Fruit fly (Drosophila melanogaster) whole organism, embryonic: ENCODE results near the gene CG10621.
A peak's percentile ranks its signal among the peaks of the same experiment; 100 is the strongest.

Source experiments
- CG11504 ChIP-seq: fragments of 200-800 bp; sonication (Bioruptor generic); optimal IDR thresholded peaks from 3 replicates; lab custom pipeline; 2019; ENCODE audit warnings: missing biosample characterization, mild to moderate bottlenecking, missing genetic modification characterization, moderate library complexity
- CG11723 ChIP-seq: fragments of 200-800 bp; sonication (Bioruptor generic); optimal IDR thresholded peaks from 2 replicates; lab custom pipeline; 2017; ENCODE audit warnings: missing biosample characterization, mild to moderate bottlenecking, missing genetic modification characterization
- CG1529 ChIP-seq: fragments of 200-800 bp; sonication (Bioruptor generic); optimal IDR thresholded peaks from 3 replicates; lab custom pipeline; 2018; ENCODE audit warnings: missing biosample characterization, missing genetic modification characterization
- CG18476 ChIP-seq: fragments of 200-800 bp; sonication (Bioruptor generic); optimal IDR thresholded peaks from 2 replicates; lab custom pipeline; 2016; ENCODE audit warnings: missing biosample characterization, mild to moderate bottlenecking, missing genetic modification characterization
- CG2129 ChIP-seq: fragments of 200-800 bp; sonication (Bioruptor generic); IDR thresholded peaks from 2 replicates; pipeline ENCODE4 v1.3.6; 2022; ENCODE audit warnings: missing biosample characterization, missing genetic modification characterization; ENCODE audit not compliant: partially characterized antibody
- CG3838 ChIP-seq: fragments of 200-800 bp; sonication (Bioruptor generic); optimal IDR thresholded peaks from 3 replicates; lab custom pipeline; 2016; ENCODE audit warnings: missing biosample characterization, missing genetic modification characterization
- CG43689 ChIP-seq: fragments of 200-800 bp; sonication (Bioruptor generic); IDR thresholded peaks from 2 replicates; pipeline ENCODE4 v1.3.6; 2022; ENCODE audit warnings: missing biosample characterization, missing genetic modification characterization
- CG7745 ChIP-seq: fragments of 200-800 bp; sonication (Bioruptor generic); optimal IDR thresholded peaks from 2 replicates; lab custom pipeline; 2018; ENCODE audit warnings: missing biosample characterization, mild to moderate bottlenecking, missing genetic modification characterization, moderate library complexity
- CG7987 ChIP-seq: fragments of 200-800 bp; sonication (Bioruptor generic); optimal IDR thresholded peaks from 2 replicates; lab custom pipeline; 2018; ENCODE audit warnings: missing biosample characterization, mild to moderate bottlenecking, missing genetic modification characterization, moderate library complexity
- CG9727 ChIP-seq: fragments of 200-800 bp; sonication (Bioruptor generic); optimal IDR thresholded peaks from 3 replicates; lab custom pipeline; 2017; ENCODE audit warnings: missing biosample characterization, mild to moderate bottlenecking, missing genetic modification characterization
- D19B ChIP-seq: fragments of 200-800 bp; sonication (Bioruptor generic); optimal IDR thresholded peaks from 2 replicates; lab custom pipeline; 2017; ENCODE audit warnings: missing biosample characterization, mild to moderate bottlenecking, missing genetic modification characterization
- ERR ChIP-seq: fragments of 200-800 bp; sonication (Bioruptor generic); optimal IDR thresholded peaks from 2 replicates; lab custom pipeline; 2016; ENCODE audit warnings: missing biosample characterization, missing genetic modification characterization
- Fer2 ChIP-seq: fragments of 200-800 bp; sonication (Bioruptor generic); optimal IDR thresholded peaks from 2 replicates; lab custom pipeline; 2018; ENCODE audit warnings: missing biosample characterization, mild to moderate bottlenecking, missing genetic modification characterization, moderate library complexity
- HHEX ChIP-seq: fragments of 200-800 bp; sonication (Bioruptor generic); optimal IDR thresholded peaks from 3 replicates; lab custom pipeline; 2017; ENCODE audit warnings: missing biosample characterization, mild to moderate bottlenecking, missing genetic modification characterization, missing genetic modification reagents
- HLH4C ChIP-seq: fragments of 200-800 bp; sonication (Bioruptor generic); IDR thresholded peaks from 3 replicates; pipeline ENCODE4 v1.3.6; 2022; ENCODE audit warnings: missing biosample characterization, missing genetic modification characterization; ENCODE audit not compliant: partially characterized antibody
- Hey ChIP-seq: fragments of 200-800 bp; sonication (Bioruptor generic); optimal IDR thresholded peaks from 3 replicates; lab custom pipeline; 2018; ENCODE audit warnings: missing biosample characterization, mild to moderate bottlenecking, missing genetic modification characterization
- Kr ChIP-seq: fragments of 200-800 bp; sonication (Bioruptor generic); optimal IDR thresholded peaks from 2 replicates; lab custom pipeline; 2017; ENCODE audit warnings: missing biosample characterization, mild to moderate bottlenecking, missing genetic modification characterization
- Optix ChIP-seq: fragments of 200-800 bp; sonication (Bioruptor generic); IDR thresholded peaks from 3 replicates; pipeline ENCODE4 v1.3.6; 2022; ENCODE audit warnings: missing biosample characterization, missing genetic modification characterization
- abd-A ChIP-seq: fragments of 200-800 bp; sonication (Bioruptor generic); optimal IDR thresholded peaks from 3 replicates; lab custom pipeline; 2019; ENCODE audit warnings: missing biosample characterization, mild to moderate bottlenecking, missing genetic modification characterization, moderate library complexity
- ase ChIP-seq: fragments of 200-800 bp; sonication (Bioruptor generic); IDR thresholded peaks from 3 replicates; pipeline ENCODE4 v1.3.6; 2022; ENCODE audit warnings: missing biosample characterization, missing genetic modification characterization
- ash1 ChIP-seq: fragments of 200-800 bp; sonication (Bioruptor generic); optimal IDR thresholded peaks from 2 replicates; lab custom pipeline; 2018; ENCODE audit warnings: missing biosample characterization, mild to moderate bottlenecking, missing genetic modification characterization
- bigmax ChIP-seq: fragments of 200-800 bp; sonication (Bioruptor generic); optimal IDR thresholded peaks from 2 replicates; lab custom pipeline; 2018; ENCODE audit warnings: missing biosample characterization, mild to moderate bottlenecking, missing genetic modification characterization
- cg ChIP-seq: fragments of 200-800 bp; sonication (Bioruptor generic); optimal IDR thresholded peaks from 3 replicates; lab custom pipeline; 2019; ENCODE audit warnings: missing biosample characterization, mild to moderate bottlenecking, missing genetic modification characterization, moderate library complexity
- crol ChIP-seq: fragments of 200-800 bp; sonication (Bioruptor generic); IDR thresholded peaks from 2 replicates; pipeline ENCODE4 v1.3.6; 2022; ENCODE audit warnings: missing biosample characterization, missing genetic modification characterization
- crp ChIP-seq, 2 experiments: fragments of 200-800 bp; sonication (Bioruptor generic); optimal IDR thresholded peaks; 2 replicates in 1 of 2; 3 replicates in 1 of 2; lab custom pipeline; 2017; ENCODE audit warnings: missing biosample characterization in 2 of 2, missing genetic modification characterization in 2 of 2, mild to moderate bottlenecking in 1 of 2, moderate library complexity in 1 of 2
- ewg ChIP-seq: fragments of 200-800 bp; sonication (Bioruptor generic); optimal IDR thresholded peaks from 3 replicates; lab custom pipeline; 2017; ENCODE audit warnings: mild to moderate bottlenecking, missing biosample characterization, missing genetic modification reagents, missing genetic modification characterization
- hkb ChIP-seq, 2 experiments: fragments of 200-800 bp in 1 of 2; fragments of >200 bp in 1 of 2; sonication (Bioruptor generic) in 1 of 2; IDR thresholded peaks in 1 of 2; optimal IDR thresholded peaks in 1 of 2; 2 replicates each; pipeline versions ENCODE4 v1.3.6 to Lab custom; 2017 to 2022; ENCODE audit warnings: missing biosample characterization in 1 of 2, missing genetic modification characterization in 1 of 2
- kni ChIP-seq: fragments of 200-800 bp; sonication (Bioruptor generic); optimal IDR thresholded peaks from 3 replicates; lab custom pipeline; 2017; ENCODE audit warnings: mild to moderate bottlenecking, missing biosample characterization, missing genetic modification reagents, missing genetic modification characterization
- mam ChIP-seq: fragments of 200-800 bp; sonication (Bioruptor generic); optimal IDR thresholded peaks from 3 replicates; lab custom pipeline; 2016; ENCODE audit warnings: missing biosample characterization, missing genetic modification characterization
- peb ChIP-seq: fragments of 200-800 bp; sonication (Bioruptor generic); IDR thresholded peaks from 2 replicates; pipeline ENCODE4 v1.3.6; 2022; ENCODE audit warnings: missing biosample characterization, missing genetic modification characterization
- pros ChIP-seq: fragments of 200-800 bp; sonication (Bioruptor generic); optimal IDR thresholded peaks from 3 replicates; lab custom pipeline; 2019; ENCODE audit warnings: missing biosample characterization, mild to moderate bottlenecking, missing genetic modification characterization, moderate library complexity
- sens ChIP-seq: fragments of 200-800 bp; sonication (Bioruptor generic); peaks from one replicate; lab custom pipeline; 2016; ENCODE audit warnings: missing biosample characterization, missing genetic modification characterization
- sens-2 ChIP-seq: fragments of 200-800 bp; sonication (Bioruptor generic); IDR thresholded peaks from 2 replicates; pipeline ENCODE4 v1.3.6; 2022; ENCODE audit warnings: missing biosample characterization, missing genetic modification characterization
- sqz ChIP-seq: fragments of 200-800 bp; sonication (Bioruptor generic); optimal IDR thresholded peaks from 3 replicates; lab custom pipeline; 2018; ENCODE audit warnings: missing biosample characterization, mild to moderate bottlenecking, missing genetic modification characterization
- tap ChIP-seq: fragments of 200-800 bp; optimal IDR thresholded peaks from 3 replicates; lab custom pipeline; 2019; ENCODE audit warnings: missing biosample characterization, mild to moderate bottlenecking, missing genetic modification characterization, moderate library complexity
- tll ChIP-seq, 2 experiments: fragments of 200-800 bp in 1 of 2; fragments of >200 bp in 1 of 2; sonication (Bioruptor generic) in 1 of 2; optimal IDR thresholded peaks; 2 replicates each; lab custom pipeline; 2017 to 2019; ENCODE audit warnings: missing biosample characterization in 2 of 2, missing genetic modification characterization in 2 of 2, mild to moderate bottlenecking in 1 of 2, moderate library complexity in 1 of 2
- tup ChIP-seq: fragments of 200-800 bp; sonication (Bioruptor generic); optimal IDR thresholded peaks from 2 replicates; lab custom pipeline; 2016; ENCODE audit warnings: missing biosample characterization, mild to moderate bottlenecking, missing genetic modification characterization, moderate library complexity

CG10621 gene

dm6 chr2L:18925956-18926355 is 28.3 kb downstream of the CG10621 start (continued):
- peak in 1 of 2 experiments; percentile 64 for TF ChIP-seq tll (GFP tag; optimal IDR thresholded peaks at IDR 0.05; lab: Kevin White, UChicago)

- no peak for TF ChIP-seq CG9727 (GFP tag; lab: Kevin White, UChicago)
- TF ChIP-seq tap = peak; percentile 78
- peak; percentile 45; the same call in 1 of the 2 replicates for TF ChIP-seq crol
- TF ChIP-seq Hey (tag; lab: Kevin White, UChicago) = peak; percentile 70
- TF ChIP-seq mam = no peak
- no peak for TF ChIP-seq ash1 (GFP tag; lab: Kevin White, UChicago)
Observed at dm6 chr2L:18925387-18925786, 28.8 kb downstream of the CG10621 start.

- no peak for TF ChIP-seq CG43689
- TF ChIP-seq sqz (GFP tag; lab: Kevin White, UChicago) = peak; percentile 33
- TF ChIP-seq abd-A (tag; lab: Kevin White, UChicago) = no peak
- no peak for TF ChIP-seq Fer2 (tag; lab: Kevin White, UChicago)
- TF ChIP-seq ase = no peak
- TF ChIP-seq crp (GFP tag; optimal IDR thresholded peaks at IDR 0.05; lab: Kevin White, UChicago) = no peak
- TF ChIP-seq CG1529 (GFP tag; lab: Kevin White, UChicago) = no peak
- no peak for TF ChIP-seq Hey (tag; lab: Kevin White, UChicago)
- no peak for TF ChIP-seq cg (GFP tag; lab: Kevin White, UChicago)
- peak; percentile 51 for TF ChIP-seq Kr
- no peak for TF ChIP-seq CG7987 (GFP tag; lab: Kevin White, UChicago)
- peak; percentile 32 for TF ChIP-seq ewg (GFP tag; lab: Kevin White, UChicago)
- TF ChIP-seq HHEX = no peak
- no peak for TF ChIP-seq Optix (GFP tag; lab: Robert Waterston, UW)
- TF ChIP-seq bigmax (GFP tag; lab: Kevin White, UChicago) = no peak
- TF ChIP-seq HLH4C (GFP tag; lab: Robert Waterston, UW) = no peak
- TF ChIP-seq CG2129 = no peak
- no peak for TF ChIP-seq peb (GFP tag; lab: Robert Waterston, UW)
- TF ChIP-seq kni = peak; percentile 35
- no peak for TF ChIP-seq CG11504 (tag; lab: Kevin White, UChicago)
- peak; percentile 98 for TF ChIP-seq CG18476 (GFP tag; lab: Kevin White, UChicago)
- peak; percentile 33 for TF ChIP-seq sens (GFP tag; lab: Kevin White, UChicago)
- TF ChIP-seq CG3838 = no peak
- no peak for TF ChIP-seq CG11723 (GFP tag; lab: Kevin White, UChicago)
- peak; percentile 38 for TF ChIP-seq hkb (optimal IDR thresholded peaks at IDR 0.05; lab: Kevin White, UChicago)
- no peak for TF ChIP-seq hkb (GFP tag; IDR thresholded peaks at IDR 0.05; lab: Robert Waterston, UW)
- peak; percentile 82 for TF ChIP-seq pros (GFP tag; lab: Kevin White, UChicago)
- peak; percentile 49 for TF ChIP-seq CG7745 (tag; lab: Kevin White, UChicago)
- TF ChIP-seq tup (GFP tag; lab: Kevin White, UChicago) = no peak
- TF ChIP-seq ERR = no peak
- no peak for TF ChIP-seq sens-2
- TF ChIP-seq D19B = no peak
Observed at dm6 chr2L:18924642-18925244, 29.5 kb downstream of the CG10621 start.
